Fruit fly (Drosophila melanogaster): ENCODE measurements around the gene Ctps.
A peak's percentile ranks its signal among the peaks of the same experiment; 100 is the strongest.

Gene Ctps

DNA sequence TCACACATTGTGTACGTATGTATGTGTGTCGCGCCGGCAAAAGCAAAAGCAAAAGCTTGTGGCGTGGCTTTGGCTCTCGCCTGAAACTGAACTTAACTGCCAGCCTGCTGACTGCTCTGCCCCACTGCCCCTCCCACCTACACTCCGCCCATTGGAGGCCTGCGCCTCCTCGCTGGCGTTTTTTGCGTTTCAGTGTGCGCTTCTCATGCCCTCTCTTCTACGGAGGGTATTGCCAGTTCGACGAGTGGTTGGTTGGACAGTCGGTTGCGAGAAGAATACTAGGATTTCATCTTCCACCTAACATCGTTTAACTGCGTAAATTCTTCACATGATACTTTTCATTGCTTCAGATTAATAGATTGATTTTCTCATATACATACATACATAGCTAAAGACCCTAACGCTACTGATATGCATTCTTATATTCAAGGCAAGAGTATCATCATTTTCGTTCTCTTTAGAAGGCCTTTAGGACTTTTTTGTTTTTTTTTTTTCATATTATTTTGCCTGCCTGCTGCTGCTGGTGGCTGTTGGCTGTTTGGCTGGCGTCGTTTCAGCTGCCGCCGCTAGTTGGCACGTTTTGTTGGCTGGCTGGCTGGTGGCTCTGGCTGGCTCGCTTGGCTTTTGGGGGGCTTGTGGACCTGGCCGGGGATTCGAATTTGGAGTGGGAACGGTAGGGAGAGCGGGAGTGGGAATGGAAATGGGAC, 7.3 kb downstream of the Ctps start (continued):
- TF ChIP-seq NFAT (GFP tag; IDR thresholded peaks at IDR 0.05), result no peak
- peak; percentile 56 for TF ChIP-seq CG18619 (GFP tag; optimal IDR thresholded peaks at IDR 0.05)
- peak; percentile 60 for TF ChIP-seq slbo (GFP tag; IDR thresholded peaks at IDR 0.05)
- no peak for TF ChIP-seq Awh (GFP tag; IDR thresholded peaks at IDR 0.05)
- TF ChIP-seq CG9215 (GFP tag; IDR thresholded peaks at IDR 0.05), result peak; percentile 52
- TF ChIP-seq Jarid2 (GFP tag; optimal IDR thresholded peaks at IDR 0.05), result no peak
- TF ChIP-seq CG12104 (GFP tag; optimal IDR thresholded peaks at IDR 0.05), result peak; percentile 4
- no peak for TF ChIP-seq caup (GFP tag; optimal IDR thresholded peaks at IDR 0.05; ENCODE audit: severe bottlenecking)
- TF ChIP-seq CG4360 (GFP tag; IDR thresholded peaks at IDR 0.05), result no peak
- peak; percentile 66 for TF ChIP-seq Oli (tag; optimal IDR thresholded peaks at IDR 0.05)
- peak; percentile 36 for TF ChIP-seq Myb (GFP tag; optimal IDR thresholded peaks at IDR 0.05)
- peak; percentile 4 for TF ChIP-seq CG14710 (tag; optimal IDR thresholded peaks at IDR 0.05)
- TF ChIP-seq CG11723 (GFP tag; optimal IDR thresholded peaks at IDR 0.05), result peak; percentile 24
- no peak for TF ChIP-seq CG42726 (GFP tag; IDR thresholded peaks at IDR 0.05; ENCODE audit: partially characterized antibody)
- no peak for TF ChIP-seq fru (optimal IDR thresholded peaks at IDR 0.05)
- peak; percentile 36 for TF ChIP-seq Chrac-16 (GFP tag; optimal IDR thresholded peaks at IDR 0.05)
- TF ChIP-seq amos (GFP tag; IDR thresholded peaks at IDR 0.05; ENCODE audit: partially characterized antibody), result no peak
- TF ChIP-seq CG9437 (GFP tag; optimal IDR thresholded peaks at IDR 0.05), result peak; percentile 32
- no peak for TF ChIP-seq hkb (optimal IDR thresholded peaks at IDR 0.05)
- peak; percentile 53 for TF ChIP-seq hkb (GFP tag; IDR thresholded peaks at IDR 0.05)
- peak; percentile 65 for TF ChIP-seq Rfx (GFP tag; IDR thresholded peaks at IDR 0.05)
- TF ChIP-seq sens-2 (GFP tag; IDR thresholded peaks at IDR 0.05), result peak; percentile 44; the same call in 1 of the 2 replicates
- no peak for TF ChIP-seq CG3726 (GFP tag; IDR thresholded peaks at IDR 0.05)
- peak; percentile 9 for TF ChIP-seq CG3163 (GFP tag; optimal IDR thresholded peaks at IDR 0.05)
- TF ChIP-seq CG14965 (GFP tag; optimal IDR thresholded peaks at IDR 0.05; ENCODE audit: borderline replicate concordance), result no peak
- peak; percentile 27 for TF ChIP-seq CG10979 (tag; optimal IDR thresholded peaks at IDR 0.05)
- TF ChIP-seq bab2 (GFP tag; optimal IDR thresholded peaks at IDR 0.05), result peak; percentile 41
- TF ChIP-seq org-1 (GFP tag; optimal IDR thresholded peaks at IDR 0.05), result peak; percentile 48
- TF ChIP-seq bcd (GFP tag; optimal IDR thresholded peaks at IDR 0.05), result peak; percentile 52
- no peak for TF ChIP-seq wek (GFP tag; optimal IDR thresholded peaks at IDR 0.05)
- peak; percentile 19; the same call in 1 of the 2 replicates for TF ChIP-seq H2.0 (GFP tag; IDR thresholded peaks at IDR 0.05)
- TF ChIP-seq CG4328 (GFP tag; optimal IDR thresholded peaks at IDR 0.05), result no peak
- peak; percentile 6 for TF ChIP-seq ATbp (GFP tag; optimal IDR thresholded peaks at IDR 0.05)
- TF ChIP-seq CG12659 (GFP tag; optimal IDR thresholded peaks at IDR 0.05), result peak; percentile 63
- TF ChIP-seq tup (GFP tag; optimal IDR thresholded peaks at IDR 0.05), result no peak
- no peak for TF ChIP-seq B-H1 (GFP tag; IDR thresholded peaks at IDR 0.05)
- peak; percentile 28 for TF ChIP-seq CG30431 (GFP tag; optimal IDR thresholded peaks at IDR 0.05)
- TF ChIP-seq Ravus (GFP tag; IDR thresholded peaks at IDR 0.05), result no peak
- no peak for TF ChIP-seq Scr (GFP tag; IDR thresholded peaks at IDR 0.05; ENCODE audit: partially characterized antibody)
- TF ChIP-seq al (GFP tag; IDR thresholded peaks at IDR 0.05), result peak; percentile 38; the same call in 1 of the 2 replicates
- TF ChIP-seq CG3407 (GFP tag; optimal IDR thresholded peaks at IDR 0.05), result peak; percentile 1
- TF ChIP-seq oc (tag; optimal IDR thresholded peaks at IDR 0.05), result no peak
- no peak for TF ChIP-seq CG34224 (GFP tag; IDR thresholded peaks at IDR 0.05; ENCODE audit: partially characterized antibody)
- TF ChIP-seq dan (GFP tag; IDR thresholded peaks at IDR 0.05), result no peak
- TF ChIP-seq CG15479 (GFP tag; optimal IDR thresholded peaks at IDR 0.05), result no peak
- TF ChIP-seq sisA (GFP tag; IDR thresholded peaks at IDR 0.05), result peak; percentile 61
- TF ChIP-seq tap (tag; optimal IDR thresholded peaks at IDR 0.05), result peak; percentile 28
- peak; percentile 50 for TF ChIP-seq pb (GFP tag; optimal IDR thresholded peaks at IDR 0.05)
- peak; percentile 53 for TF ChIP-seq CG10209 (GFP tag; optimal IDR thresholded peaks at IDR 0.05)
- no peak for TF ChIP-seq hb (GFP tag; IDR thresholded peaks at IDR 0.05; ENCODE audit: partially characterized antibody)

Data from whole organism, embryonic.